Worm (Caenorhabditis elegans) whole organism, L3 larva: ENCODE data around the gene prde-1.

ENCODE experiments used
- nhr-77 ChIP-seq: fragments of 150-350 bp; optimal IDR thresholded peaks from 2 replicates; lab custom pipeline; 2014; ENCODE audit warnings: missing biosample characterization, missing genetic modification characterization
- tbx-2 ChIP-seq: sonication (generic microtip); optimal IDR thresholded peaks from 2 replicates; lab custom pipeline; 2016; ENCODE audit warnings: mild to moderate bottlenecking, missing genetic modification characterization, missing compliant biosample characterization

DNA sequence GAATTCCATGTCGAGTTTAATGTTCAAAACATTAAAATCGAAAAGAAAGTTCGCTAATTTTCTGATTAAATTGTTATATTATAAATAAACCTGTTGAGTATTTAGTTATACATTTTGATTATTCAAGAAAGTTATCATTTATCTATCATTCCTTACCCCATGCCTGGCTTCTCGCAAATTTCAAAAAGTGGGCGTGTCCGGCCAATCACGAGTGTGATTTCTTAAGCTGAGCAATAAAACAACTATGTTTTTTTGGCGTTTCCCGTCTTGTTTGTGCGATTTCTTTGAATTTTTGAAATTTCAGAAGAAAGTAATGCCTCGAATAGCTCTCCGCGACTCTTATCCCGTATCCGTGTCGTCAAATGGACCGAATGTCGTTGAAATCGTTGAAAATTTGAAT, 34.6 kb downstream of the prde-1 start, which contains the start of gene fbxa-94:
- TF ChIP-seq tbx-2 (tag; lab: Kevin White, UChicago) (no peak), nhr-77 (tag; lab: Kevin White, UChicago) (no peak)
